ENCODE assay signal across 2 fruit fly cellular contexts in genomic region chrX:3143235-3144030, dm6.
TF ChIP-seq lines count a peak whose summit lies in the region.

No protein-coding gene starts in this region.

TF ChIP-seq in whole organism, embryonic, 481 proteins besides CTCF, POLR2A, EP300 and RAD21 (continued from another document and continues in another):
- TF ChIP-seq CG17359 (tag; optimal IDR thresholded peaks at IDR 0.05; lab: Kevin White, UChicago) = peak; percentile 24
- TF ChIP-seq ro (GFP tag; IDR thresholded peaks at IDR 0.05; lab: Robert Waterston, UW) = no peak
- TF ChIP-seq CG17361 (GFP tag; IDR thresholded peaks at IDR 0.05; lab: Robert Waterston, UW) = 0 out of 3 replicates have a peak, but pooled peaks have one; percentile 14
- TF ChIP-seq D19B (GFP tag; optimal IDR thresholded peaks at IDR 0.05; lab: Kevin White, UChicago) = no peak
- no peak for TF ChIP-seq al (GFP tag; IDR thresholded peaks at IDR 0.05; lab: Robert Waterston, UW)
- TF ChIP-seq CG11504 (tag; optimal IDR thresholded peaks at IDR 0.05; lab: Kevin White, UChicago) = peak; percentile 30
- no peak for TF ChIP-seq slbo (GFP tag; IDR thresholded peaks at IDR 0.05; lab: Robert Waterston, UW)
- TF ChIP-seq jing (GFP tag; optimal IDR thresholded peaks at IDR 0.05; lab: Kevin White, UChicago) = no peak
- no peak for TF ChIP-seq salm (tag; optimal IDR thresholded peaks at IDR 0.05; lab: Kevin White, UChicago)
- TF ChIP-seq CG14710 (tag; optimal IDR thresholded peaks at IDR 0.05; lab: Kevin White, UChicago) = no peak
- 0 out of 4 replicates have a peak, but pooled peaks have one; percentile 31 for TF ChIP-seq chinmo (GFP tag; IDR thresholded peaks at IDR 0.05; lab: Robert Waterston, UW; ENCODE audit: partially characterized antibody)
- peak; percentile 46 for TF ChIP-seq kni (GFP tag; optimal IDR thresholded peaks at IDR 0.05; lab: Kevin White, UChicago)
- TF ChIP-seq inv (GFP tag; IDR thresholded peaks at IDR 0.05; lab: Robert Waterston, UW; ENCODE audit: partially characterized antibody) = no peak
- TF ChIP-seq CG7839 (tag; optimal IDR thresholded peaks at IDR 0.05; lab: Kevin White, UChicago) = no peak
- TF ChIP-seq twi (tag; optimal IDR thresholded peaks at IDR 0.05; lab: Kevin White, UChicago) = no peak
- no peak for TF ChIP-seq Dp (GFP tag; optimal IDR thresholded peaks at IDR 0.05; lab: Kevin White, UChicago)
- no peak for TF ChIP-seq bcd (GFP tag; optimal IDR thresholded peaks at IDR 0.05; lab: Kevin White, UChicago)
- TF ChIP-seq YL-1 (GFP tag; optimal IDR thresholded peaks at IDR 0.05; lab: Kevin White, UChicago) = no peak
- no peak for TF ChIP-seq emc (GFP tag; optimal IDR thresholded peaks at IDR 0.05; lab: Kevin White, UChicago)
- TF ChIP-seq ato (GFP tag; IDR thresholded peaks at IDR 0.05; lab: Robert Waterston, UW; ENCODE audit: partially characterized antibody) = no peak
- peak; percentile 39 for TF ChIP-seq gem (tag; optimal IDR thresholded peaks at IDR 0.05; lab: Kevin White, UChicago)
- TF ChIP-seq CG3065 (GFP tag; optimal IDR thresholded peaks at IDR 0.05; lab: Kevin White, UChicago) = peak; percentile 42
- no peak for TF ChIP-seq Side (GFP tag; optimal IDR thresholded peaks at IDR 0.05; lab: Kevin White, UChicago)
- TF ChIP-seq org-1 (GFP tag; optimal IDR thresholded peaks at IDR 0.05; lab: Kevin White, UChicago) = no peak
- no peak for TF ChIP-seq dati (GFP tag; IDR thresholded peaks at IDR 0.05; lab: Robert Waterston, UW)
- no peak for TF ChIP-seq z (GFP tag; IDR thresholded peaks at IDR 0.05; lab: Robert Waterston, UW)
- TF ChIP-seq Optix (GFP tag; IDR thresholded peaks at IDR 0.05; lab: Robert Waterston, UW) = no peak
- TF ChIP-seq Dip3 (GFP tag; optimal IDR thresholded peaks at IDR 0.05; lab: Kevin White, UChicago) = no peak
- no peak for TF ChIP-seq peb (GFP tag; IDR thresholded peaks at IDR 0.05; lab: Robert Waterston, UW)
- TF ChIP-seq Ravus (GFP tag; IDR thresholded peaks at IDR 0.05; lab: Robert Waterston, UW) = no peak
- no peak for TF ChIP-seq zen (tag; optimal IDR thresholded peaks at IDR 0.05; lab: Kevin White, UChicago)
- TF ChIP-seq CG1792 (GFP tag; optimal IDR thresholded peaks at IDR 0.05; lab: Kevin White, UChicago) = no peak
- no peak for TF ChIP-seq CG6254 (GFP tag; optimal IDR thresholded peaks at IDR 0.05; lab: Kevin White, UChicago)
- peak; percentile 70 for TF ChIP-seq Deaf1 (tag; optimal IDR thresholded peaks at IDR 0.05; lab: Kevin White, UChicago)
- peak; percentile 38; the same call in 1 of the 2 replicates for TF ChIP-seq Awh (GFP tag; IDR thresholded peaks at IDR 0.05; lab: Robert Waterston, UW)
- no peak for TF ChIP-seq Adf1 (GFP tag; IDR thresholded peaks at IDR 0.05; lab: Robert Waterston, UW)
- peak; percentile 2 for TF ChIP-seq unpg (GFP tag; optimal IDR thresholded peaks at IDR 0.05; lab: Kevin White, UChicago)
- TF ChIP-seq repo (GFP tag; optimal IDR thresholded peaks at IDR 0.05; lab: Kevin White, UChicago) = no peak
- TF ChIP-seq crol (GFP tag; IDR thresholded peaks at IDR 0.05; lab: Robert Waterston, UW) = peak; percentile 68
- TF ChIP-seq CG4404 (GFP tag; IDR thresholded peaks at IDR 0.05; lab: Robert Waterston, UW) = no peak
- TF ChIP-seq lov (optimal IDR thresholded peaks at IDR 0.05; lab: Kevin White, UChicago) = no peak
- TF ChIP-seq lov (GFP tag; IDR thresholded peaks at IDR 0.05; lab: Robert Waterston, UW) = no peak
- no peak for TF ChIP-seq CG10654 (GFP tag; optimal IDR thresholded peaks at IDR 0.05; lab: Kevin White, UChicago)
- no peak for TF ChIP-seq Usf (GFP tag; optimal IDR thresholded peaks at IDR 0.05; lab: Kevin White, UChicago)
- TF ChIP-seq Hand (GFP tag; optimal IDR thresholded peaks at IDR 0.05; lab: Kevin White, UChicago) = no peak
- TF ChIP-seq Lhr (GFP tag; optimal IDR thresholded peaks at IDR 0.05; lab: Kevin White, UChicago) = no peak
- no peak for TF ChIP-seq Lim3 (GFP tag; IDR thresholded peaks at IDR 0.05; lab: Robert Waterston, UW)
- TF ChIP-seq Asciz (GFP tag; optimal IDR thresholded peaks at IDR 0.05; lab: Kevin White, UChicago) = no peak
- TF ChIP-seq ham (GFP tag; IDR thresholded peaks at IDR 0.05; lab: Robert Waterston, UW) = no peak
- TF ChIP-seq Med (GFP tag; lab: Kevin White, UChicago) = no peak
- no peak for TF ChIP-seq Mad (GFP tag; optimal IDR thresholded peaks at IDR 0.05; lab: Kevin White, UChicago)
- TF ChIP-seq Elba2 (GFP tag; optimal IDR thresholded peaks at IDR 0.05; lab: Kevin White, UChicago) = no peak
- TF ChIP-seq grau (tag; optimal IDR thresholded peaks at IDR 0.05; lab: Kevin White, UChicago) = no peak
- peak; percentile 83 for TF ChIP-seq sens (GFP tag; lab: Kevin White, UChicago)
- no peak for TF ChIP-seq CG6813 (GFP tag; optimal IDR thresholded peaks at IDR 0.05; lab: Kevin White, UChicago)
- TF ChIP-seq ems (GFP tag; optimal IDR thresholded peaks at IDR 0.05; lab: Kevin White, UChicago) = no peak
- TF ChIP-seq CG8359 (GFP tag; optimal IDR thresholded peaks at IDR 0.05; lab: Kevin White, UChicago; ENCODE audit: borderline replicate concordance) = no peak
- no peak for TF ChIP-seq CG15514 (GFP tag; optimal IDR thresholded peaks at IDR 0.05; lab: Kevin White, UChicago)
- TF ChIP-seq CG10979 (tag; optimal IDR thresholded peaks at IDR 0.05; lab: Kevin White, UChicago) = peak; percentile 13
- TF ChIP-seq CG11093 (GFP tag; IDR thresholded peaks at IDR 0.05; lab: Robert Waterston, UW) = no peak
- peak; percentile 46; the same call in 1 of the 2 replicates for TF ChIP-seq CG10321 (GFP tag; IDR thresholded peaks at IDR 0.05; lab: Robert Waterston, UW)
- no peak for TF ChIP-seq CG32532 (GFP tag; IDR thresholded peaks at IDR 0.05; lab: Robert Waterston, UW)
- TF ChIP-seq seq (GFP tag; IDR thresholded peaks at IDR 0.05; lab: Robert Waterston, UW) = no peak
- no peak for TF ChIP-seq Dll (GFP tag; IDR thresholded peaks at IDR 0.05; lab: Robert Waterston, UW; ENCODE audit: partially characterized antibody)
- TF ChIP-seq crc (GFP tag; optimal IDR thresholded peaks at IDR 0.05; lab: Kevin White, UChicago) = no peak
- TF ChIP-seq mam (GFP tag; optimal IDR thresholded peaks at IDR 0.05; lab: Kevin White, UChicago) = no peak
- TF ChIP-seq CrebB (tag; optimal IDR thresholded peaks at IDR 0.05; lab: Kevin White, UChicago) = no peak
- TF ChIP-seq CG10959 (GFP tag; IDR thresholded peaks at IDR 0.05; lab: Robert Waterston, UW) = no peak
- TF ChIP-seq trem (tag; optimal IDR thresholded peaks at IDR 0.05; lab: Kevin White, UChicago) = no peak
- TF ChIP-seq CG13424 (tag; optimal IDR thresholded peaks at IDR 0.05; lab: Kevin White, UChicago) = no peak

TF ChIP-seq in whole organism, prepupa, 60 proteins besides CTCF, POLR2A, EP300 and RAD21 (continued from another document):
- TF ChIP-seq CG7368 (GFP tag; optimal IDR thresholded peaks at IDR 0.05; lab: Kevin White, UChicago) (no peak), CG10631 (GFP tag; optimal IDR thresholded peaks at IDR 0.05; lab: Kevin White, UChicago) (no peak), svp (GFP tag; lab: Kevin White, UChicago) (peak; percentile 6), acj6 (GFP tag; optimal IDR thresholded peaks at IDR 0.05; lab: Kevin White, UChicago) (no peak), Sox15 (GFP tag; optimal IDR thresholded peaks at IDR 0.05; lab: Kevin White, UChicago) (no peak), Eip75B (GFP tag; optimal IDR thresholded peaks at IDR 0.05; lab: Kevin White, UChicago) (no peak), CG8319 (GFP tag; optimal IDR thresholded peaks at IDR 0.05; lab: Kevin White, UChicago) (no peak), Lpt (GFP tag; optimal IDR thresholded peaks at IDR 0.05; lab: Kevin White, UChicago) (peak; percentile 6), CG8632 (GFP tag; optimal IDR thresholded peaks at IDR 0.05; lab: Kevin White, UChicago) (no peak), dac (GFP tag; optimal IDR thresholded peaks at IDR 0.05; lab: Kevin White, UChicago) (no peak), salr (GFP tag; optimal IDR thresholded peaks at IDR 0.05; lab: Kevin White, UChicago) (peak in 1 of 2 experiments; percentile 32), CG32006 (GFP tag; optimal IDR thresholded peaks at IDR 0.05; lab: Kevin White, UChicago) (peak; percentile 62), CG15336 (GFP tag; IDR thresholded peaks at IDR 0.05; lab: Robert Waterston, UW) (peak; percentile 58), Met (GFP tag; optimal IDR thresholded peaks at IDR 0.05; lab: Kevin White, UChicago) (peak; percentile 2), fd85E (GFP tag; optimal IDR thresholded peaks at IDR 0.05; lab: Kevin White, UChicago) (no peak), dsx (GFP tag; optimal IDR thresholded peaks at IDR 0.05; lab: Kevin White, UChicago; ENCODE audit: poor library complexity, severe bottlenecking) (no peak), CG8119 (GFP tag; IDR thresholded peaks at IDR 0.05; lab: Robert Waterston, UW) (peak; percentile 52; the same call in 2 of the 3 replicates), Gug (GFP tag; IDR thresholded peaks at IDR 0.05; lab: Robert Waterston, UW) (peak; percentile 18; the same call in 1 of the 2 replicates), CG11762 (GFP tag; optimal IDR thresholded peaks at IDR 0.05; lab: Kevin White, UChicago; ENCODE audit: insufficient read depth) (peak; percentile 19), topi (GFP tag; optimal IDR thresholded peaks at IDR 0.05; lab: Kevin White, UChicago) (no peak), CG31627 (GFP tag; optimal IDR thresholded peaks at IDR 0.05; lab: Kevin White, UChicago) (no peak), Ets96B (tag; optimal IDR thresholded peaks at IDR 0.05; lab: Kevin White, UChicago) (no peak), CG9139 (GFP tag; optimal IDR thresholded peaks at IDR 0.05; lab: Kevin White, UChicago) (no peak), CG6854 (GFP tag; optimal IDR thresholded peaks at IDR 0.05; lab: Kevin White, UChicago) (no peak), CG3032 (tag; optimal IDR thresholded peaks at IDR 0.05; lab: Kevin White, UChicago) (no peak), Sox14 (GFP tag; optimal IDR thresholded peaks at IDR 0.05; lab: Kevin White, UChicago) (no peak)
